Fruit fly (Drosophila melanogaster): ENCODE data around the gene yellow-e.

DNA sequence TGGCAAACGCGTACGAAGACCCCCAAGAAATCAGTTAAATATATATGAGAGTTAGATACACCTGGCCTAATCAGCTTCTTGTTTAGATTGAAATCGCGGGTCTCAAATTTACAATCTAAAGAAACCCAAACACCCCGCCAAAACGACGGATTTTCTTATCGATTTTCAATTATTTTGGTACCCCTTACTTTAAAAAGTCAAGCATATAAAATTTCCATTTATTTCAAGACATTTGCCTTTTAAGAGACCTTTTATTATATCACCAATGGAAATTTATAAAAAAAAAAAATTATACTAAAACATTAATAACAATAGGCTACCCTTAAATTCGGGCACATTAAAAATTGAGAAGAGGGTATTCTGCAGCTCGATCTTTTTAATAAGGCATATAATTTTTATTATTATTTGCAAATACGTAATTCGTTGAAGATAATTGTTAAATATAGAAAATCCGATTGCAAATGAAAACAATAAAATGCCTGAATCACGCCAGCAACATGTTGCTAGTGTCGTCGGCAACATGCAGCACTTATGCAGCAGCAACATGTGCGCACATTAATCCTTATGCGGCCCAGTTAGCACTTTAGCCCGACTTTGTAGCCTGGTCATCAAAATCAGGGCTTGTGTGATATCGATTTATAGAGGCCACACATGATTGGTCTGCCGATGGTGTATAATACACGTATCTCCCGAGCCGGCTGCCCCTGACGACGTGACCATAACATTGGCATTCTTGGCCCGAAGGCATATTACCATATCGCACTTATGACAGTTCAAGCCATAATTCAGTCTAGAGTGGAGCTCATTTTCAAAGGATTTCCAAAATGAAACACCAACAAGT, 43.0 kb downstream of the yellow-e start, which contains the start of the genes Lip3 and CG34309:
- TF ChIP-seq fd59A (GFP tag; optimal IDR thresholded peaks at IDR 0.05) (no peak), Hr39 (GFP tag; optimal IDR thresholded peaks at IDR 0.05) (peak; percentile 39), pdm3 (GFP tag; optimal IDR thresholded peaks at IDR 0.05) (peak; percentile 34), CG3919 (GFP tag; optimal IDR thresholded peaks at IDR 0.05) (no peak), CG6808 (GFP tag; optimal IDR thresholded peaks at IDR 0.05) (no peak), ss (GFP tag; optimal IDR thresholded peaks at IDR 0.05) (no peak), CG16779 (tag; optimal IDR thresholded peaks at IDR 0.05) (no peak), dsx (GFP tag; optimal IDR thresholded peaks at IDR 0.05; ENCODE audit: poor library complexity, severe bottlenecking) (no peak), Hr38 (GFP tag; optimal IDR thresholded peaks at IDR 0.05) (no peak), CG31627 (GFP tag; optimal IDR thresholded peaks at IDR 0.05) (peak; percentile 52), spab (GFP tag; optimal IDR thresholded peaks at IDR 0.05) (no peak), Blimp-1 (GFP tag; optimal IDR thresholded peaks at IDR 0.05) (peak; percentile 36), CG10631 (GFP tag; optimal IDR thresholded peaks at IDR 0.05) (no peak)

All from whole organism, prepupa.